Fruit fly (Drosophila melanogaster): ENCODE results near the gene Vps52.
A peak's percentile ranks its signal among the peaks of the same experiment; 100 is the strongest.

Gene Vps52

DNA sequence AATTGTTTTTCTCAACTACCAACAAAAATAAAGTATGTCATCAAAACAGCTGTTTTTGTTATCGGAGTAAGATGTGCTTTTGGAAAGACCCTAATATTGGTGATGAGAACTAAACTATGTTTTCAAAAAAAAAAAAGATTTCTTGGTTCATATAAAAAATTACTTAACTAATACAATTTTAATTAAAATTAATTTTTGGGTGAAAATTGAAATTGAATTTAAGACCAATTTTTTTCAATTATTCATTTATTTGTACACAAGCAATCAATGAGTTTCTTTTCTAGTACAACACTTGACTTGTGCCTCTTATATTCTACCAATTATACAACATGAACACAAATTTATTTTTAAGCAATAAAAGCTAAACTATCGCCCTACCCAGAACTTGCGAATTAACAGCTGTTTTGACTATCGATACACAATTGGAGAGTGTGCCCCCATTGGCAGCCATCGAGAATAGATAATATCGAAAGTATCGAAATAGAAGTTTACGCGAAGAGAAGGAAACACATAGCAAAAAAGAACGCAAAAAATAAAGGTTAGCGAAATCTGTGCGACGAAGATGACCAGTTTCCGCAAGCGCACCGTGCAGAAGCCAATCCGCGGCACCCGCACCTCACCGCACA, at the start of gene Vps52, which contains the start of gene Elp4:
Gene Vps52, minus strand, starts transcription at position 51 of the 626 bp plus-strand sequence.
Gene Elp4, plus strand, starts transcription at position 292 of the 626 bp plus-strand sequence.
- TF ChIP-seq noc (tag; optimal IDR thresholded peaks at IDR 0.05), result peak; percentile 75

DNA sequence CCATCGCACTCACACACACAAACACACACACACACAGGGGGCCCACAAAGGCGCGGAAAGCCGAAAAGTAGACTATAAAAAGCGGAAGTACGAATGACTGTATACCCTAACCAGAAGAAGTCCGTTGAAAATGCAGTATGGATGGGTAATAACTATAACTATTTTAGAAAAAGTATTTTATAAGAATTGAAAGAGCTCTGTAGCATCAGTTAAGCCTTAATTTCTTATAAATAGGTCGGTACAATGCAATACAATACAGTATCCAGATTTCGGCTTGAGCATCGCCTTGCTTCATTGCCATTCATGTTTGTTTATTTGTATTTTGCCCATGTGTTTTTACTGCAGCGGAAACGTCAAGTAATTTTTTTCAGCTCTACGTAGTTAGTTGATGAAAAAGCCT, 45.8 kb upstream of the Vps52 start:
- no peak for TF ChIP-seq noc (tag; optimal IDR thresholded peaks at IDR 0.05)

DNA sequence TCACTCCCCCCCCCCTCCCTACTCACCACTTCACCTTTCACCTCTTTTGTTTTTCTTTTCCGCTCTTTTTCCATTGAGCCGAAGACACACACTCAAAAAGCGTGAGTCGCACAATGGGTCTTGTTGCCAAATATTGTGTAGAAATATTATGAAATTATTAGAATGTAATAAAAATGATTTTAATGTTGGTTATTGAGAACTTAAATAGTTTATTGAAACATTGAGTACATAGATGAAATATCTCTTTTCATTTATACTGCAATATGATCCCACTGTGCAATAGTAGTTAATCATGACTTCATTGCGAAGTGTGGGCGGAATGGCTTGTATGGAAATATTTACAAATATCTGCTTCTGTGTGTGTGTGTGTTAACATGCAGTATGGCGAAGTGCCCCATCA, 43.4 kb upstream of the Vps52 start:
- TF ChIP-seq noc (tag; optimal IDR thresholded peaks at IDR 0.05), result no peak

DNA sequence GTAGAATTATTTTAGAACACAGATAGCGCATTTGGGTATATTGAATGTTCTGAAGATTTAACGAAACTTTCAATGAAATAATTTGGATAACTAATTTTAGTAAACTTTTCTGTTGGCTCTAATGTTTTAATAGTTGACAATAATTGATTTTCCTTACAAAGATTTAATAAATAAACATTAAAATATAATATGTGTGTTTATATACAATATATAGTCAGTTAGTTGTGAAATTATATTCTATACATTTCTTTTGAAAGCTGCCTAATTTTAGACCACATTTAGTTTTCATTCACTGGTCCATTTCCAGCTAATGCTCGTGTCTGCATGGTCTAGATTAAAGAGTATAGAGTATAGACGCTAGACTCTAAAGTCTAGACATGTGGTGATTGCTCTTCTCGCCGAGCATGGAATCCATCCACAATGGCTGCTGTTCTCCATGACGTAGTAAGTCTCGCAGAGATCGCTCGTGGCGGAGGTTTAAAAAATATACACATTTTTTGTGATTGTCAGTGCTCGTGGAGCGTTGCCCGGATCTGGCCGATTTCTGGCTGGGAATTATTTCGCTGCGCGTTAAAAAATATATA, 35.2 kb upstream of the Vps52 start, which contains the start of gene GluRIIB:
Gene GluRIIB, plus strand, starts transcription at position 534 of the 584 bp plus-strand sequence.
- no peak for TF ChIP-seq noc (tag; optimal IDR thresholded peaks at IDR 0.05)

DNA sequence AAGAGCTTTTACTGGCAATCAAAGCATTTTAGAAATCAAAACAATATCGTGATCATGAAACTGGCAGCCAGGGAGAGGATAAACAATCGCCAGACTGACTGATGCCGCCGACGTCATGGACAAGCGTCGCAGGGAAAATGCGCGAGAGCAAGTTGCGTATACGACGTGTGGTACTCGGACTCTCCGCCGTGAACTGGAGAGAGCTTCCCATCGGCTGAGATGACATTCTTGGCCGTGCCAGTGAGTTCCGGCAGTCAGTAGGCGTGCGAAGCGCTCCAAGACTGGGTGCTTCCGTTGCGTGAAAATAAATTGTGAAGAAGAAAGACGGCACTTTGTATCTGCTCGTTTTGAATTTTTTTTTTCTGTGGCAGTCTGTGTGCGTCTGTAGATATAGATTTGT, 31.1 kb upstream of the Vps52 start, which contains the start of gene GluRIIA:
Gene GluRIIA, plus strand, starts transcription at position 255 of the 400 bp plus-strand sequence.
- TF ChIP-seq noc (tag; optimal IDR thresholded peaks at IDR 0.05), result no peak

DNA sequence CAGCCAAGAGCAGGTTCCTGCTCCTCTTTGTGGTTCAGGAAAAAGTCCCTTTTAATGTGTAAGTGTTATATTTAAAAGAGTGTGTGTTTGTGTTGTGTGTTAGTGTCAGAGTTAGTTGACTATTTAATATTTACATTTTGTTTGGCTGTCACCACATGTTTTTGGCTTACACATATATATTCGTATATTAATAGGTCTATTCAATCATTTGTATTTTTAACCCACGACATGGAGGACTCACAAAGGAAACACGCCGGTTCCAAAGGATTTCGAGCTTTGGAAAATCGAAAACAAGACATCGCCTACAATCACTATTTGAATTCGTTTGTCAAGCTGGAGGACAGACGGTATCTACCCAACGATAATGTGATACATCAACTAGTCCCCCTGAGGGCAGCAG, 30.1 kb upstream of the Vps52 start, which contains the start of the genes CG14013 and CG14017:
Gene CG14013, minus strand, starts transcription at position 101 of the 400 bp plus-strand sequence.
Gene CG14017, plus strand, starts transcription at position 148 of the 400 bp plus-strand sequence.
- TF ChIP-seq noc (tag; optimal IDR thresholded peaks at IDR 0.05), result no peak

DNA sequence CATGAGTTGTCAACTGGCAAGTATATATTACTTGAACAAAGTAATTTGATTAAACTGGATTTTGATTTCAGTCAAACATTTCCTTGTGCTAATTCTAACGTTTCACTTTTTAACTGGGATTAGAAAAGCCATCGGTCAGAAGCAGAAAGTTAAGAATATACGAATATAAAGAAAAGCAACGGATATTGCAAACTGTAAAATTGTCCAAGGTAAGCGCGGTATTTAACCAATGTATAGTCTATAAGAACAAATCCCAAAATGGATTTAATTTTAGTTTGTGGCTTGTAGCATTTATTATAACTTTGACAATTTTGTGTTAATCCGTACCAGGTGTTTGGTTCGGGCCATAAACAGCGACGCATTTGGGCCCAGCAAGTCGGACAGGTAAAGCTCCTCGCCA, 27.8 kb upstream of the Vps52 start, which contains the start of gene CG18269:
Gene CG18269, plus strand, starts transcription at position 301 of the 400 bp plus-strand sequence.
- no peak for TF ChIP-seq noc (tag; optimal IDR thresholded peaks at IDR 0.05)

DNA sequence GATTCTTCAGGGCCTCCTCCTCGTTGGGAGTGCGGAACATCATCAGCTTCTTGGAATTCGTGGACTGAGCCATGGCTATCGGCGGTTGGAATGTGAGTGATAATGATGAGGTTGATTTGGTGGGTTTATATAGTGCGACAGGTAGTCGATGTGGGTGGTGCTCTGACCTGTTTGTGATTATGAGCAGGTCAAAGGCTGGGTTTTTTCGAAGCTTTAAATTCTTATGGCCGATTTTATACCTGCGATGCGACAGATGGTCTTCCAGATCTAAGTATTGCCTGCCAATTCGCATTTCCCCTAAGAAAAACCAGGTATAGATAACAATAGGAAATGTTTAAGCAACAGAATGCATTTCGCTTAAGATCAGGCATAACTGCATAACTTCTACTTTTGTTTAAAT, 27.0 kb upstream of the Vps52 start, which contains the start of gene CG14014:
Gene CG14014, minus strand, starts transcription at position 101 of the 400 bp plus-strand sequence.
- TF ChIP-seq noc (tag; optimal IDR thresholded peaks at IDR 0.05), result no peak

DNA sequence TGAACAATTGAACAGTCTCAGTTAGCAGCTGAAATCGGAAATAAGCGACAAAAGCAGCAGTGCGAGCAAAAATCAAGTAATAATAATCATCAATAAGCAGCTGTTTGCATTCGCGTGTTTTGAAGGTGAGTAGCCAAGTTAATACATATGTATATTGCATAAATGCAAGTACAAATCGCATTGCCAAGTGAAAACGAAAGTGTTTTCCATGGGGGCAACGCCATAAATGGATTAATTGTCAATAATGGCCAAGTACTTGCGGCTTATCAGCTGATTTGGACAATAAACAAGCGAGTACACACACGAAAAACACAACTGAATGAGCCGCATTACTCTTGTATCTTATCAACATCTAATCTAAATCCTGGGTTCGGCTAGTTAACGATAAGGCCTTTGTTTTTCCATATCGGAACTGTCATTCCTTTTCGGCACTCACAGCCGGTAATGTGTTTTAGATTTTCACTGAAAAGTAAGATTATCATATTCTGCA, 23.6 kb upstream of the Vps52 start:
- peak; percentile 23 for TF ChIP-seq noc (tag; optimal IDR thresholded peaks at IDR 0.05)

DNA sequence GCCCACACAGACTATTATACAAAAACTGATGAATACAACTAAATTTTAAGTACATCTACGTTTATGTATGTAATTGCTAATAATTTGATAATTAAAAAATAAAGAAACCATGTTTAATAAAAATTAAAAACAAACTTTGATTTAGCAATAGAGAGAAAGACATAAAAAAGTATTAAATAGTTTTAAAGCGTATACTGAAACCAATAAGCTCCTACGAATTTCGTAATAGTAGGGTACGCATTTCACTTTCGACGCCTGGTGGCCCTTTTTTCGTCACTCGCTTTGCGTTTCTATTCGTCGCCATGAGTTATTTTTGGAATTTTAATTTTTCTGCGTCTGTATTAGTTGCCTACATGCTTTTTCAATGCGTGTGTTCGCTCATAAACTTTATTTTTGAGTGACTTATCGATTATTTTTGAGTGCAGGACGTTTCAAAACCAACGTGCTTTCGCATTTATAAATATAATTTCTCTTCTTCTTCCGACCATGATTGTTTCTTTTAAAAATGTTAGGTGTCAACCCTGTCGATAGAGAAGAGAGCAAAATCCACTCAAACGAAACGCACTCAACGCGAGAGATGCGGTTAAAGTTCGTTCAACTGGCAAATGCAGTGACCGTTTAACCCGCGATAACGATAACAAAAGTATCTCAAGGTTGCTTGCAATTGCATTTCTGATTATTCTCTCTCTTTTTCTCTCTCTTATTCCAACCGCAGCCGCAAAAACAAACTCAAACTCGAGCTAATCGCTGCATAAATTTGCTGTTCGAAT, 23.0 kb upstream of the Vps52 start, which contains the start of gene Oscillin:
Gene Oscillin, plus strand, starts transcription at position 569 of the 770 bp plus-strand sequence.
- no peak for TF ChIP-seq noc (tag; optimal IDR thresholded peaks at IDR 0.05)

DNA sequence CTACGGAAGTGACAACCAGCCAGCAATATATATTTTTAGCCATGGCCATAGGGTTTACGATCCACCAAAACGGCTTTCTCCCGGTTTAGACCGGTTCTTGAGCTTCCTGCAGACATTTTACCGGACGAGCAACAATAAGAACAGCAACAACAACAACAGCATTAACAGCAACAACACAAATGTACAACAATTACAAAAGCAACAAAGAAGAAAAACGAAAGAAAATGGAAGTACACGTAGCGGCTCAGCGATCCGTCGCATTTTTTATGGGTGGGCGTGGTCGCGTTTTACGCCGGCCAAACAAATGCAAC, 22.5 kb upstream of the Vps52 start:
- TF ChIP-seq noc (tag; optimal IDR thresholded peaks at IDR 0.05), result no peak

DNA sequence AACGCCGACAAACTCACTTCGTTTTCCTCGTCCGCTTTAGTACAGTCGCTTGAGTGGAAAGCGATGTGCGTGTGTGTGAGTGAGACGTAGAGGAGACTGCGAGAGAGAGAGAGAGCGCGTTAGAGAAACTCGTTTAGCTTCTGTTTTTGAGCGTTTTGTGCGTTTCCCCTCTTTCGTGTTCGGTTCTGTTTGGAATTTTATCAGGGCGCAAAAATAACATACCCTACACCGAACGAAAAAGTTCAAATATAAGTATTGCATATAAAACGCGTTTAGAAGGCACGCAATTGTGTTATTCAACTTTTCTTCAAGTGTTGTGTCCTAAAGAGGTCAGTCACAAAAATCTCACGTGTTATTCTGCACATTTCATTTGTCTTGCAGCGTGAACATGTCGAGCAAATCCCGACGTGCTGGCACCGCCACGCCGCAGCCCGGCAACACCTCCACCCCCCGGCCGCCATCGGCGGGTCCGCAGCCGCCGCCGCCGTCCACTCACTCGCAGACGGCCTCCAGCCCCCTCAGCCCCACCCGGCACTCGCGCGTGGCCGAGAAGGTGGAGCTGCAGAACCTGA, 19.3 kb upstream of the Vps52 start:
- TF ChIP-seq noc (tag; optimal IDR thresholded peaks at IDR 0.05), result peak; percentile 21

DNA sequence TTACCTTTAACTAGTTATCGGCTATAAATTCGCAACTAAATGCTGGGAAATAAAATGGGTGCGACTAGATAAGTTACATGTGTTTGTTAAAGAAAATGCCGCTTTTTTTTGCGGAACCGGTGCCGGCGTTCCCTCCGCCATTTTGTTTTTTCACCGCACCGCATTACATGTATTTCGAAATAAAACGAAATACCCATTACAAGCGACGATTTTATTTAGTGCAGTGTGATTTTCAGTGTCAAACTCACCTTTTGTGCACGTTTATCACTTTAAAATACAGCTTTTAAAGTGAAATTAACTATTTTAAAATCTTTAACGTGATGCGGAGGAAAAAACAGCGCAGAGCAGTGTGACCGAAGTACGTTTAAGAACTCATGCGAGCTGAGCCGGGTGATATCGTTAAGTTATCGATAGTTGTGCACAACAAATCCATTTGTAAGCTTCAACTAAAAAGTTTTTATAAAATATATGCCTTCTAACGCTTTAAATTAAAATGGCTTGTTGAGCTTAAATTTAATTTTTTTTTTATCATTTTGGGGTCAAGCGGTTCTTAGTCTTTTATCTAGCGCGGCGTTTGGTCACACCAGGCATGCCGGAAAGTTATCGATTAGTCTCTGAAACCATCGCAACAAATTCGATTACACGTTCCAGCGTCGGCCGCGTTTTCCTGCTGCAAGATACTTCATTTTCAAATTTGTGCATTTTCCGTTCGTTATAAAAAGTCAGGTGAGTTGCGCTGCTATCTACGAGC, 18.4 kb upstream of the Vps52 start, which contains the start of the genes Hel25E and Lam:
Gene Hel25E, minus strand, starts transcription at position 380 of the 751 bp plus-strand sequence.
Gene Lam, plus strand, starts transcription at position 546 of the 751 bp plus-strand sequence.
- TF ChIP-seq noc (tag; optimal IDR thresholded peaks at IDR 0.05), result no peak

DNA sequence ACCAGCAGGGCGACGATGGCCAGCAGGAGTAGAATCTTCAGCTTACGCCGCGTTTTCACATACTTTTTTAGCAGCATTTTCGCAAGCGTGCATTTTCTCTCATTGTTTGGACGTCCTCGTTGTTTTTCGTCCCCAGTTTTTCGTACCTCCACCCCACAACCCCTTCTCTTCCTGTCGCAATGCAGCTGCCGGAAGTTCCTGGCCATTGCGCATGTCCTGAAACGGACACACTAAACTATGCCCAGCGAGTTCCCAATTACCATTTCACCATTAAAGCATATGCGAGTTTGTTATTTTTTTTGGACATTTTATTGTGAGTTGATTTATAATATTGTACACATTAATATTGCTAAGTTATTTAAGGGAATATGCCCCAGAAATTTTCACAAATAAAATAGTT, 15.3 kb upstream of the Vps52 start, which contains the start of gene CG14015:
Gene CG14015, minus strand, starts transcription at position 163 of the 400 bp plus-strand sequence.
- no peak for TF ChIP-seq noc (tag; optimal IDR thresholded peaks at IDR 0.05)

DNA sequence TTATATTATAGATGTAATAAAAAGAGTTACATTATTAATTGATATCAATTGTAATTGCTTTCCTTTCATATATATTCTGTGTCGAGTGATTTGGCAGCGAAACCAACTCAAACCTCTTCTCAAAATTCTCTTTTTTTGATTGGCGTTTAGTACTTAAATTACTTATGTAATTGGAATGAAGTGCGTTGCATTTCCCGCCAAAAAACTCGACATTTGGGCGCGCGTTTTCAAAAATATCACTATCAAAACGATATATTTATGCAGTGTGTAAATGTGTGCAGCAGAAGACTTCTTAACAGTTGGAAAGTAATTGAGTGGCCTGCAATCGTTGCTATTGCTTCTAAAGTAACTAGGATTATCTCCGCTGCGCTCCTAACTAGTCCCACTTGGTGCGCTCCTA, 13.4 kb upstream of the Vps52 start:
- TF ChIP-seq noc (tag; optimal IDR thresholded peaks at IDR 0.05), result no peak
